Worm (Caenorhabditis elegans) whole organism, young adult: ENCODE results near the gene R05F9.11.
A peak's percentile ranks its signal among the peaks of the same experiment; 100 is the strongest.

Experiments
- F22D6.2 ChIP-seq: sonication (generic microtip); optimal IDR thresholded peaks from 2 replicates; lab custom pipeline; 2016; ENCODE audit warnings: mild to moderate bottlenecking, missing genetic modification characterization, missing compliant biosample characterization
- F33H1.4 ChIP-seq: fragments of 200-800 bp; sonication (Bioruptor generic); IDR thresholded peaks from 2 replicates; pipeline ENCODE4 v1.3.6; 2022; ENCODE audit warnings: missing genetic modification reagents, missing genetic modification characterization, missing compliant biosample characterization
- F37B4.10 ChIP-seq: fragments of 200-800 bp; sonication (Bioruptor generic); IDR thresholded peaks from 2 replicates; pipeline ENCODE4 v1.3.6; 2022; ENCODE audit warnings: missing genetic modification characterization, missing compliant biosample characterization
- F57A8.1 ChIP-seq: fragments of 200-800 bp; sonication (Bioruptor generic); optimal IDR thresholded peaks from 2 replicates; lab custom pipeline; 2018; ENCODE audit warnings: mild to moderate bottlenecking, missing genetic modification characterization, moderate library complexity, missing compliant biosample characterization
- Y56A3A.18 ChIP-seq: fragments of 200-800 bp; sonication (Bioruptor generic); IDR thresholded peaks from 2 replicates; pipeline ENCODE4 v1.3.6; 2022; ENCODE audit warnings: missing genetic modification reagents, missing genetic modification characterization, missing compliant biosample characterization
- Y67H2A.10 ChIP-seq: fragments of 200-800 bp; sonication (Bioruptor generic); conservative IDR thresholded peaks from 2 replicates; pipeline ENCODE4 v1.3.6; 2022; ENCODE audit warnings: missing genetic modification reagents, missing genetic modification characterization, missing compliant biosample characterization
- Y79H2A.3 ChIP-seq: fragments of 200-800 bp; sonication (Bioruptor generic); conservative IDR thresholded peaks from 2 replicates; pipeline ENCODE4 v1.3.6; 2022; ENCODE audit warnings: missing genetic modification reagents, missing genetic modification characterization, missing compliant biosample characterization
- Y95B8A.8 ChIP-seq: fragments of 200-800 bp; sonication (Bioruptor generic); IDR thresholded peaks from 2 replicates; pipeline ENCODE4 v1.3.6; 2022; ENCODE audit warnings: missing genetic modification reagents, missing genetic modification characterization, missing compliant biosample characterization
- attf-6 ChIP-seq: fragments of 200-800 bp; sonication (Bioruptor generic); IDR thresholded peaks from 2 replicates; pipeline ENCODE4 v1.3.6; 2022; ENCODE audit warnings: missing genetic modification reagents, missing genetic modification characterization, missing compliant biosample characterization
- ccch-3 ChIP-seq: fragments of 200-800 bp; sonication (Bioruptor generic); optimal IDR thresholded peaks from 2 replicates; lab custom pipeline; 2018; ENCODE audit warnings: mild to moderate bottlenecking, missing genetic modification characterization, missing compliant biosample characterization
- ceh-27 ChIP-seq: fragments of 200-800 bp; sonication (Bioruptor generic); optimal IDR thresholded peaks from 2 replicates; lab custom pipeline; 2018; ENCODE audit warnings: mild to moderate bottlenecking, missing genetic modification characterization, moderate library complexity, missing compliant biosample characterization
- ceh-40 ChIP-seq: fragments of 200-800 bp; sonication (Bioruptor generic); IDR thresholded peaks from 2 replicates; pipeline ENCODE4 v1.3.6; 2022; ENCODE audit warnings: missing genetic modification characterization, missing compliant biosample characterization
- ceh-79 ChIP-seq: sonication (generic microtip); optimal IDR thresholded peaks from 2 replicates; lab custom pipeline; 2017; ENCODE audit warnings: mild to moderate bottlenecking, missing genetic modification characterization, missing compliant biosample characterization
- ceh-91 ChIP-seq: fragments of 200-800 bp; sonication (Bioruptor generic); IDR thresholded peaks from 2 replicates; pipeline ENCODE4 v1.3.6; 2022; ENCODE audit warnings: missing genetic modification reagents, missing genetic modification characterization, missing compliant biosample characterization
- dpff-1 ChIP-seq: sonication (generic microtip); optimal IDR thresholded peaks from 2 replicates; lab custom pipeline; 2017; ENCODE audit warnings: mild to moderate bottlenecking, missing genetic modification characterization, missing compliant biosample characterization
- efl-1 ChIP-seq: fragments of 150-350 bp; optimal IDR thresholded peaks from 2 replicates; lab custom pipeline; 2014; ENCODE audit warnings: missing biosample characterization, missing genetic modification reagents, missing genetic modification characterization
- egl-18 ChIP-seq: fragments of 200-800 bp; sonication (Bioruptor generic); IDR thresholded peaks from 2 replicates; pipeline ENCODE4 v1.3.6; 2022; ENCODE audit warnings: missing genetic modification reagents, missing genetic modification characterization, missing compliant biosample characterization
- egrh-3 ChIP-seq: fragments of 200-800 bp; sonication (Bioruptor generic); IDR thresholded peaks from 2 replicates; pipeline ENCODE4 v1.3.6; 2022; ENCODE audit warnings: missing genetic modification reagents, missing genetic modification characterization, missing compliant biosample characterization
- ekl-4 ChIP-seq: fragments of 200-800 bp; sonication (Bioruptor generic); IDR thresholded peaks from 2 replicates; pipeline ENCODE4 v1.3.6; 2022; ENCODE audit warnings: missing genetic modification reagents, missing genetic modification characterization, missing compliant biosample characterization
- ets-4 ChIP-seq: fragments of 200-800 bp; sonication (Bioruptor generic); optimal IDR thresholded peaks from 2 replicates; lab custom pipeline; 2018; ENCODE audit warnings: mild to moderate bottlenecking, missing genetic modification characterization, missing compliant biosample characterization
- him-1 ChIP-seq: sonication (generic microtip); optimal IDR thresholded peaks from 2 replicates; lab custom pipeline; 2016; ENCODE audit warnings: missing genotype, missing genetic modification reagents, missing genetic modification characterization, missing compliant biosample characterization
- hlh-26 ChIP-seq: fragments of 200-800 bp; sonication (Bioruptor generic); conservative IDR thresholded peaks from 2 replicates; pipeline ENCODE4 v1.3.6; 2022; ENCODE audit warnings: missing genetic modification reagents, missing genetic modification characterization, missing compliant biosample characterization
- hmg-20 ChIP-seq: fragments of 200-800 bp; sonication (Bioruptor generic); IDR thresholded peaks from 2 replicates; pipeline ENCODE4 v1.3.6; 2022; ENCODE audit warnings: missing genetic modification reagents, missing genetic modification characterization, missing compliant biosample characterization
- let-526 ChIP-seq: fragments of 200-800 bp; sonication (Bioruptor generic); IDR thresholded peaks from 2 replicates; pipeline ENCODE4 v1.3.6; 2022; ENCODE audit warnings: missing genetic modification reagents, missing genetic modification characterization, missing compliant biosample characterization
- lin-26 ChIP-seq: fragments of 200-800 bp; sonication (Bioruptor generic); IDR thresholded peaks from 2 replicates; pipeline ENCODE4 v1.3.6; 2022; ENCODE audit warnings: missing genetic modification reagents, missing genetic modification characterization, missing compliant biosample characterization
- madf-10 ChIP-seq: sonication (generic microtip); optimal IDR thresholded peaks from 2 replicates; lab custom pipeline; 2016; ENCODE audit warnings: mild to moderate bottlenecking, missing genetic modification characterization, missing compliant biosample characterization
- madf-8 ChIP-seq: fragments of 200-800 bp; sonication (Bioruptor generic); conservative IDR thresholded peaks from 2 replicates; pipeline ENCODE4 v1.3.6; 2022; ENCODE audit warnings: missing genetic modification reagents, missing genetic modification characterization, missing compliant biosample characterization
- mes-4 ChIP-seq: sonication (generic microtip); optimal IDR thresholded peaks from 2 replicates; lab custom pipeline; 2016; ENCODE audit warnings: missing genotype, missing genetic modification characterization, missing compliant biosample characterization
- mxl-1 ChIP-seq: sonication (generic microtip); optimal IDR thresholded peaks from 2 replicates; lab custom pipeline; 2016; ENCODE audit warnings: missing genetic modification characterization, missing compliant biosample characterization
- nfya-1 ChIP-seq: sonication (generic microtip); optimal IDR thresholded peaks from 2 replicates; lab custom pipeline; 2017; ENCODE audit warnings: antibody characterized with exemption, missing compliant biosample characterization, missing genetic modification characterization, borderline replicate concordance; ENCODE audit not compliant: insufficient read depth
- nhr-27 ChIP-seq: fragments of 200-800 bp; sonication (Bioruptor generic); optimal IDR thresholded peaks from 2 replicates; lab custom pipeline; 2018; ENCODE audit warnings: mild to moderate bottlenecking, missing genetic modification characterization, moderate library complexity, missing compliant biosample characterization
- pbrm-1 ChIP-seq: fragments of 200-800 bp; sonication (Bioruptor generic); IDR thresholded peaks from 2 replicates; pipeline ENCODE4 v1.3.6; 2022; ENCODE audit warnings: missing genetic modification reagents, missing genetic modification characterization, missing compliant biosample characterization
- rcor-1 ChIP-seq: fragments of 200-800 bp; sonication (Bioruptor generic); IDR thresholded peaks from 2 replicates; pipeline ENCODE4 v1.3.6; 2022; ENCODE audit warnings: missing genetic modification reagents, missing genetic modification characterization, missing compliant biosample characterization
- sea-2 ChIP-seq: fragments of 200-800 bp; sonication (Bioruptor generic); IDR thresholded peaks from 2 replicates; pipeline ENCODE4 v1.3.6; 2022; ENCODE audit warnings: missing genetic modification characterization, missing compliant biosample characterization
- snpc-1.3 ChIP-seq: sonication (generic microtip); optimal IDR thresholded peaks from 2 replicates; lab custom pipeline; 2017; ENCODE audit warnings: missing genetic modification characterization, mild to moderate bottlenecking, missing compliant biosample characterization, antibody characterized with exemption, moderate library complexity, missing genotype, missing genetic modification reagents; ENCODE audit not compliant: insufficient read depth
- somi-1 ChIP-seq: fragments of 200-800 bp; sonication (Bioruptor generic); optimal IDR thresholded peaks from 2 replicates; lab custom pipeline; 2018; ENCODE audit warnings: mild to moderate bottlenecking, missing genetic modification characterization, missing compliant biosample characterization
- sptf-2 ChIP-seq: fragments of 200-800 bp; sonication (Bioruptor generic); optimal IDR thresholded peaks from 2 replicates; lab custom pipeline; 2018; ENCODE audit warnings: mild to moderate bottlenecking, missing genetic modification characterization, missing compliant biosample characterization
- tbx-9 ChIP-seq: sonication (generic microtip); optimal IDR thresholded peaks from 2 replicates; lab custom pipeline; 2016; ENCODE audit warnings: borderline replicate concordance, missing genetic modification characterization, inconsistent platforms, missing compliant biosample characterization
- xnd-1 ChIP-seq: sonication (generic microtip); optimal IDR thresholded peaks from 2 replicates; lab custom pipeline; 2016; ENCODE audit warnings: missing genotype, missing genetic modification reagents, missing genetic modification characterization, missing compliant biosample characterization
- zfh-2 ChIP-seq: fragments of 200-800 bp; sonication (Bioruptor generic); conservative IDR thresholded peaks from 2 replicates; pipeline ENCODE4 v1.3.6; 2022; ENCODE audit warnings: missing genetic modification reagents, missing genetic modification characterization, missing compliant biosample characterization
- ztf-18 ChIP-seq: sonication (generic microtip); optimal IDR thresholded peaks from 2 replicates; lab custom pipeline; 2016; ENCODE audit warnings: missing genotype, mild to moderate bottlenecking, missing genetic modification characterization, missing compliant biosample characterization
- ztf-25 ChIP-seq: fragments of 200-800 bp; sonication (Bioruptor generic); IDR thresholded peaks from 2 replicates; pipeline ENCODE4 v1.3.6; 2022; ENCODE audit warnings: missing genetic modification reagents, missing genetic modification characterization, missing compliant biosample characterization
- ztf-26 ChIP-seq: sonication (generic microtip); optimal IDR thresholded peaks from 2 replicates; lab custom pipeline; 2017; ENCODE audit warnings: missing genetic modification characterization, missing compliant biosample characterization
- ztf-6 ChIP-seq: fragments of 200-800 bp; sonication (Bioruptor generic); IDR thresholded peaks from 2 replicates; pipeline ENCODE4 v1.3.6; 2022; ENCODE audit warnings: missing genetic modification reagents, missing genetic modification characterization, missing compliant biosample characterization

Gene R05F9.11

ce11 chrII:4873029-4873428, 41.0 kb downstream of the R05F9.11 start, which contains the start of gene col-73:
col-73 (minus strand) TSS chrII:4873129.
- no peak for TF ChIP-seq sea-2 (GFP tag; lab: Robert Waterston, UW)
- TF ChIP-seq ztf-6 (GFP tag; lab: Robert Waterston, UW): no peak
- no peak for TF ChIP-seq hmg-20 (GFP tag; lab: Robert Waterston, UW)
- no peak for TF ChIP-seq somi-1 (GFP tag; lab: Kevin White, UChicago)
- TF ChIP-seq F33H1.4 (GFP tag; lab: Robert Waterston, UW): no peak
- no peak for TF ChIP-seq madf-8 (GFP tag; lab: Robert Waterston, UW)
- no peak for TF ChIP-seq ceh-40 (GFP tag; lab: Robert Waterston, UW)
- TF ChIP-seq ceh-91 (GFP tag; lab: Robert Waterston, UW): no peak
- no peak for TF ChIP-seq pbrm-1 (GFP tag; lab: Robert Waterston, UW)
- no peak for TF ChIP-seq him-1 (tag; lab: Kevin White, UChicago)
- TF ChIP-seq hlh-26 (GFP tag; lab: Robert Waterston, UW): no peak
- TF ChIP-seq Y95B8A.8 (GFP tag; lab: Robert Waterston, UW): no peak
- TF ChIP-seq F57A8.1 (GFP tag; lab: Kevin White, UChicago): no peak

- TF ChIP-seq egrh-3 (GFP tag; lab: Robert Waterston, UW) (peak; percentile 92), lin-26 (GFP tag; lab: Robert Waterston, UW) (peak; percentile 37; the same call in 1 of the 2 replicates), ztf-25 (GFP tag; lab: Robert Waterston, UW) (0 out of 2 replicates have a peak, but pooled peaks have one; percentile 52), zfh-2 (peak; percentile 86)
Measured at ce11 chrII:4872359-4872758, 41.7 kb downstream of the R05F9.11 start.

ce11 chrII:4871834-4872233, 42.2 kb downstream of the R05F9.11 start:
- TF ChIP-seq mes-4 (tag; lab: Kevin White, UChicago) (no peak), ets-4 (GFP tag; lab: Kevin White, UChicago) (no peak), dpff-1 (tag; lab: Kevin White, UChicago) (no peak), nfya-1 (no peak), F57A8.1 (GFP tag; lab: Kevin White, UChicago) (no peak), nhr-27 (tag; lab: Kevin White, UChicago) (no peak), ceh-79 (tag; lab: Kevin White, UChicago) (no peak), attf-6 (no peak), egl-18 (GFP tag; lab: Robert Waterston, UW) (no peak), somi-1 (GFP tag; lab: Kevin White, UChicago) (no peak), Y79H2A.3 (GFP tag; lab: Robert Waterston, UW) (no peak), let-526 (no peak), Y67H2A.10 (no peak), sea-2 (GFP tag; lab: Robert Waterston, UW) (no peak), F37B4.10 (GFP tag; lab: Robert Waterston, UW) (no peak), Y95B8A.8 (GFP tag; lab: Robert Waterston, UW) (no peak), mxl-1 (no peak), sptf-2 (no peak), Y56A3A.18 (GFP tag; lab: Robert Waterston, UW) (no peak)

ce11 chrII:4870691-4871090, 43.3 kb downstream of the R05F9.11 start, which contains the start of gene col-20:
col-20 (minus strand) TSS chrII:4870791.
- no peak for TF ChIP-seq ztf-26 (tag; lab: Kevin White, UChicago)
- no peak for TF ChIP-seq F22D6.2
- no peak for TF ChIP-seq tbx-9 (tag; lab: Kevin White, UChicago)
- no peak for TF ChIP-seq hlh-26 (GFP tag; lab: Robert Waterston, UW)
- TF ChIP-seq xnd-1 (tag; lab: Kevin White, UChicago): no peak
- no peak for TF ChIP-seq ztf-18
- TF ChIP-seq efl-1 (GFP tag; lab: Kevin White, UChicago): no peak
- no peak for TF ChIP-seq ccch-3 (GFP tag; lab: Kevin White, UChicago)
- no peak for TF ChIP-seq ceh-27 (GFP tag; lab: Kevin White, UChicago)
- TF ChIP-seq snpc-1.3 (tag; lab: Kevin White, UChicago): no peak
- TF ChIP-seq madf-10 (tag; lab: Kevin White, UChicago): no peak
- TF ChIP-seq ekl-4 (GFP tag; lab: Robert Waterston, UW): no peak
- TF ChIP-seq rcor-1 (GFP tag; lab: Robert Waterston, UW): no peak
- no peak for TF ChIP-seq let-526
- TF ChIP-seq pbrm-1 (GFP tag; lab: Robert Waterston, UW): no peak
- no peak for TF ChIP-seq somi-1 (GFP tag; lab: Kevin White, UChicago)
